Fruit fly (Drosophila melanogaster): Measurements from ENCODE around the gene Or85e.

Gene Or85e

DNA sequence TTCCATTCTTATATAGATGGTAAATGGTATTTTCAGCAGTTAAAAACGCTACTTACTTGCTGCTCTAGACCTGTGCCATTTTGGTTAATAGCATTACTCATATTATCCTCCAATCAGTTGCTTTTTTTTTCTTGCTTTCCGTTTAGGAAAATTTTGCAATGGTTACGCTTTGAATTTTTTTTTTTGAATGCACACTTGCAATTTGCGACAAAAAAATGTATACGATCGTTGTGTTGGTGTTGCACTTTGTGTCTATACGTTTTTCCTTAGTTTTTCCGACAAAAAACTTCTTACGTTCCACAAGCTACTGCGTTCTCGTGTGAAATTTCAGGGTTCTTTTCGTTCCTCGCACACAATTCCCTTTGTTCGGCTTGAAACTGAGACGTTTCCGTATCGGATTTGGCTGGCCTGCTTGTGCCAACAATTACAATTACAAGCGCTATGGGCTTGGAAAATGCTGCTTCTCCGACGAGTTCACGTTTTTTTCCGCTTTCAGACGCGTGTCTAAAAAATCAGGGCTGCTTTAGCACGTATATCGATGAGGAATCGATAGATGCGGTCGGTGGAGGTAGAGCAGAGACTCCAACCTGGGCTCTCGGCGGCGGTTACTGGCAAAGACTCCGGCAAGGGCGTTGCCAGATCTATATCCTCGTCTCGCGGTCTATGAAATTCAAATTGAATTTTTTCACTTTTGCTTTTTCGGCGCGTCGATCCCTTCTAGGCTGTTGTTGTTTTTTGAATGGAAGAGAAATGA, 24.4 kb upstream of the Or85e start (continued):
- no peak for TF ChIP-seq CG4328 (GFP tag; optimal IDR thresholded peaks at IDR 0.05)
- peak; percentile 14 for TF ChIP-seq disco-r (GFP tag; optimal IDR thresholded peaks at IDR 0.05)
- no peak for TF ChIP-seq fd64A (GFP tag; optimal IDR thresholded peaks at IDR 0.05)
- no peak for TF ChIP-seq CG2889 (GFP tag; IDR thresholded peaks at IDR 0.05)
- peak in 1 of 2 experiments; percentile 26 for TF ChIP-seq bsh (GFP tag; optimal IDR thresholded peaks at IDR 0.05)
- TF ChIP-seq Adf1 (GFP tag; IDR thresholded peaks at IDR 0.05): peak; percentile 66
- peak; percentile 68 for TF ChIP-seq CG10543 (GFP tag; optimal IDR thresholded peaks at IDR 0.05)
- peak; percentile 98 for TF ChIP-seq Med (GFP tag)
- no peak for TF ChIP-seq CG31388 (GFP tag; optimal IDR thresholded peaks at IDR 0.05)
- peak; percentile 56 for TF ChIP-seq chm (GFP tag; IDR thresholded peaks at IDR 0.05)
- TF ChIP-seq cato (GFP tag; optimal IDR thresholded peaks at IDR 0.05; ENCODE audit: borderline replicate concordance): no peak
- TF ChIP-seq ewg (GFP tag; optimal IDR thresholded peaks at IDR 0.05): peak; percentile 47
- TF ChIP-seq chn (GFP tag; optimal IDR thresholded peaks at IDR 0.05): no peak
- TF ChIP-seq Mad (GFP tag; optimal IDR thresholded peaks at IDR 0.05): peak; percentile 75
- no peak for TF ChIP-seq Drgx (GFP tag; IDR thresholded peaks at IDR 0.05)
- TF ChIP-seq esg (GFP tag; conservative IDR thresholded peaks at IDR 0.05): no peak
- no peak for TF ChIP-seq Mrtf (GFP tag; IDR thresholded peaks at IDR 0.05)
- TF ChIP-seq bowl (GFP tag; IDR thresholded peaks at IDR 0.05): no peak
- peak; percentile 95 for TF ChIP-seq MESR4 (GFP tag; optimal IDR thresholded peaks at IDR 0.05)
- TF ChIP-seq CG34224 (GFP tag; IDR thresholded peaks at IDR 0.05; ENCODE audit: partially characterized antibody): peak; percentile 81
- peak; percentile 73 for TF ChIP-seq CG13624 (GFP tag; optimal IDR thresholded peaks at IDR 0.05)
- no peak for TF ChIP-seq Ptx1 (GFP tag; IDR thresholded peaks at IDR 0.05)
- no peak for TF ChIP-seq jigr1 (GFP tag; IDR thresholded peaks at IDR 0.05)
- no peak for TF ChIP-seq CG4707 (GFP tag; optimal IDR thresholded peaks at IDR 0.05)
- no peak for TF ChIP-seq salm (tag; optimal IDR thresholded peaks at IDR 0.05)
- TF ChIP-seq CG17186 (GFP tag; optimal IDR thresholded peaks at IDR 0.05): peak; percentile 87
- TF ChIP-seq Doc3 (GFP tag; IDR thresholded peaks at IDR 0.05; ENCODE audit: partially characterized antibody): peak; percentile 67
- peak; percentile 77 for TF ChIP-seq CG4617 (GFP tag; optimal IDR thresholded peaks at IDR 0.05; ENCODE audit: borderline replicate concordance)
- no peak for TF ChIP-seq CG11085 (GFP tag; IDR thresholded peaks at IDR 0.05)
- TF ChIP-seq gsb (GFP tag; IDR thresholded peaks at IDR 0.05): no peak
- TF ChIP-seq CG2120 (GFP tag; optimal IDR thresholded peaks at IDR 0.05): peak; percentile 42
- TF ChIP-seq CG8765 (GFP tag; IDR thresholded peaks at IDR 0.05): 0 out of 2 replicates have a peak, but pooled peaks have one; percentile 18
- no peak for TF ChIP-seq peb (GFP tag; IDR thresholded peaks at IDR 0.05)
- no peak for TF ChIP-seq fd3F (GFP tag; optimal IDR thresholded peaks at IDR 0.05)
- TF ChIP-seq ap (GFP tag; IDR thresholded peaks at IDR 0.05): no peak
- TF ChIP-seq CG14860 (GFP tag; IDR thresholded peaks at IDR 0.05; ENCODE audit: partially characterized antibody): peak; percentile 78
- TF ChIP-seq Bgb (GFP tag; IDR thresholded peaks at IDR 0.05; ENCODE audit: partially characterized antibody): peak; percentile 97
- TF ChIP-seq tna (GFP tag; IDR thresholded peaks at IDR 0.05; ENCODE audit: partially characterized antibody): peak; percentile 87
- peak; percentile 12 for TF ChIP-seq CG13296 (GFP tag; optimal IDR thresholded peaks at IDR 0.05)
- peak; percentile 99 for TF ChIP-seq dm (GFP tag; optimal IDR thresholded peaks at IDR 0.05)
- no peak for TF ChIP-seq CG16863 (GFP tag; optimal IDR thresholded peaks at IDR 0.05)
- peak; percentile 55 for TF ChIP-seq CG8290 (GFP tag; optimal IDR thresholded peaks at IDR 0.05)
- TF ChIP-seq CG8290 (tag; optimal IDR thresholded peaks at IDR 0.05): peak in 1 of 2 experiments; percentile 89
- TF ChIP-seq sug (tag; optimal IDR thresholded peaks at IDR 0.05): peak; percentile 64
- peak; percentile 64 for TF ChIP-seq nmo (GFP tag; optimal IDR thresholded peaks at IDR 0.05)
- no peak for TF ChIP-seq pan (optimal IDR thresholded peaks at IDR 0.05)
- TF ChIP-seq pan (GFP tag; optimal IDR thresholded peaks at IDR 0.05 in 1 of 2, IDR thresholded peaks at IDR 0.05 in 1 of 2): peak in 1 of 2 experiments; percentile 10
- TF ChIP-seq mam (GFP tag; optimal IDR thresholded peaks at IDR 0.05): peak; percentile 62
- peak; percentile 94 for TF ChIP-seq Opbp (GFP tag; IDR thresholded peaks at IDR 0.05; ENCODE audit: partially characterized antibody)
- no peak for TF ChIP-seq ham (GFP tag; IDR thresholded peaks at IDR 0.05)

Measured in whole organism, embryonic.